Fruit fly (Drosophila melanogaster): Measurements from ENCODE around the gene CG33253.

CG33253 gene

DNA sequence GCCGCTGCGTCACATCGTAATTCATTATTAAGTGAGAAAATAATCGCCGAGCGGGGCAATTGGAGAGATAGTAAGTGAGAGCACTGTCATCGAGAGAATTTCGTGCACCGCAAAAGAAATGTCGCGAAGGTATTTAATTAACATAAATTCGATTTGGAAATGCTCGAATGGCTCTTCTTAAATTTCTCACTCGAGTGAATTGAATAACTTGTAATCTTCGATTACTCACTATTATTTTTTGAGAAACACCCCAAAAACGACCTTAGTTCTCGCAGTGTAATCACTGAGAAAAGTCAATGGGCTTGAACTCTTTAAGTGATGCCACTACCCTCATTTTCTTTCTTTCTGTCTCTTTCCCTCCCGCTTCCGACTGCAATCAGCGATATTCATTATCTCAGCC lies 28.2 kb upstream of the CG33253 start (continued):
- TF ChIP-seq Max (GFP tag; optimal IDR thresholded peaks at IDR 0.05) (peak; percentile 71), aop (GFP tag; IDR thresholded peaks at IDR 0.05) (peak; percentile 57; the same call in 1 of the 2 replicates), CG7556 (GFP tag; optimal IDR thresholded peaks at IDR 0.05) (peak; percentile 77), CG34422 (GFP tag; IDR thresholded peaks at IDR 0.05) (peak; percentile 73; the same call in 2 of the 3 replicates), slbo (GFP tag; IDR thresholded peaks at IDR 0.05) (peak; percentile 67), br (optimal IDR thresholded peaks at IDR 0.05) (no peak), sna (GFP tag; IDR thresholded peaks at IDR 0.05; ENCODE audit: partially characterized antibody) (no peak), Jarid2 (GFP tag; optimal IDR thresholded peaks at IDR 0.05) (peak; percentile 45), Mrtf (GFP tag; IDR thresholded peaks at IDR 0.05) (peak; percentile 72), PHDP (tag; optimal IDR thresholded peaks at IDR 0.05) (peak; percentile 81), CG32772 (GFP tag; IDR thresholded peaks at IDR 0.05) (peak; percentile 87), kni (GFP tag; optimal IDR thresholded peaks at IDR 0.05) (peak; percentile 0), Atf-2 (GFP tag; optimal IDR thresholded peaks at IDR 0.05) (peak; percentile 81), da (GFP tag; optimal IDR thresholded peaks at IDR 0.05) (no peak), ab (GFP tag; optimal IDR thresholded peaks at IDR 0.05) (peak; percentile 67), MBD-R2 (GFP tag; IDR thresholded peaks at IDR 0.05) (peak; percentile 41; the same call in 1 of the 2 replicates), ash1 (GFP tag; optimal IDR thresholded peaks at IDR 0.05) (no peak), HLH3B (GFP tag; IDR thresholded peaks at IDR 0.05) (peak; percentile 87), CG8478 (optimal IDR thresholded peaks at IDR 0.05) (no peak), row (GFP tag; IDR thresholded peaks at IDR 0.05) (peak; percentile 87), CG12071 (GFP tag; optimal IDR thresholded peaks at IDR 0.05) (peak; percentile 53), sima (GFP tag; optimal IDR thresholded peaks at IDR 0.05) (peak; percentile 60), CG17359 (tag; optimal IDR thresholded peaks at IDR 0.05) (peak; percentile 90), chm (GFP tag; IDR thresholded peaks at IDR 0.05) (peak; percentile 93), Mad (GFP tag; optimal IDR thresholded peaks at IDR 0.05) (peak; percentile 75), zfh2 (GFP tag; optimal IDR thresholded peaks at IDR 0.05) (no peak), CG15514 (GFP tag; optimal IDR thresholded peaks at IDR 0.05) (no peak), Ravus (GFP tag; IDR thresholded peaks at IDR 0.05) (no peak), Oaz (GFP tag; IDR thresholded peaks at IDR 0.05) (no peak), Atf3 (GFP tag; optimal IDR thresholded peaks at IDR 0.05) (peak; percentile 87), dmrt11E (tag; optimal IDR thresholded peaks at IDR 0.05) (peak; percentile 97), fru (optimal IDR thresholded peaks at IDR 0.05) (no peak), jigr1 (GFP tag; IDR thresholded peaks at IDR 0.05) (peak; percentile 62), H15 (GFP tag; IDR thresholded peaks at IDR 0.05) (peak; percentile 83), Xrp1 (GFP tag; IDR thresholded peaks at IDR 0.05) (peak; percentile 97), Dek (tag; optimal IDR thresholded peaks at IDR 0.05) (peak; percentile 31), CG3065 (GFP tag; optimal IDR thresholded peaks at IDR 0.05) (peak; percentile 55), CG42726 (GFP tag; IDR thresholded peaks at IDR 0.05; ENCODE audit: partially characterized antibody) (no peak), bigmax (GFP tag; optimal IDR thresholded peaks at IDR 0.05) (no peak), CG11247 (GFP tag; IDR thresholded peaks at IDR 0.05) (peak; percentile 55), sens (GFP tag) (peak; percentile 99), kah (GFP tag; optimal IDR thresholded peaks at IDR 0.05) (peak; percentile 73), CG1647 (GFP tag; optimal IDR thresholded peaks at IDR 0.05) (peak; percentile 55), ind (GFP tag; optimal IDR thresholded peaks at IDR 0.05) (peak; percentile 71), shn (GFP tag; optimal IDR thresholded peaks at IDR 0.05) (peak; percentile 71), CG13123 (GFP tag; optimal IDR thresholded peaks at IDR 0.05) (peak; percentile 77), HLHmδ (GFP tag; optimal IDR thresholded peaks at IDR 0.05) (no peak), az2 (GFP tag; optimal IDR thresholded peaks at IDR 0.05) (peak; percentile 84), CG12299 (tag; optimal IDR thresholded peaks at IDR 0.05) (peak; percentile 8), CG10321 (GFP tag; IDR thresholded peaks at IDR 0.05) (no peak), crol (GFP tag; IDR thresholded peaks at IDR 0.05) (peak; percentile 47), CG1024 (GFP tag; IDR thresholded peaks at IDR 0.05) (peak; percentile 87), Stat92E (GFP tag; optimal IDR thresholded peaks at IDR 0.05) (peak in 1 of 3 experiments; percentile 91)

Data from whole organism, embryonic.